Worm (Caenorhabditis elegans) whole organism, L4 larva: Measurements from ENCODE around the gene F25B5.5.

Experiments used
- D1046.2 ChIP-seq: fragments of 200-800 bp; sonication (Bioruptor generic); IDR thresholded peaks from 2 replicates; pipeline ENCODE4 v1.3.6; 2022; ENCODE audit warnings: missing genetic modification characterization, missing compliant biosample characterization
- ama-1 ChIP-seq: fragments of 150-350 bp; optimal IDR thresholded peaks from 2 replicates; lab custom pipeline; 2014; ENCODE audit warnings: inconsistent platforms, mixed read lengths
- ceh-44 ChIP-seq: fragments of 200-800 bp; sonication (Bioruptor generic); IDR thresholded peaks from 2 replicates; pipeline ENCODE4 v1.3.6; 2022; ENCODE audit warnings: missing genetic modification reagents, missing genetic modification characterization, missing compliant biosample characterization
- nhr-237 ChIP-seq: sonication (generic microtip); optimal IDR thresholded peaks from 2 replicates; lab custom pipeline; 2017; ENCODE audit warnings: missing biosample characterization, missing genetic modification characterization
- nhr-28 ChIP-seq: fragments of 150-350 bp; optimal IDR thresholded peaks from 2 replicates; lab custom pipeline; 2014; ENCODE audit warnings: missing biosample characterization, missing genetic modification characterization

DNA sequence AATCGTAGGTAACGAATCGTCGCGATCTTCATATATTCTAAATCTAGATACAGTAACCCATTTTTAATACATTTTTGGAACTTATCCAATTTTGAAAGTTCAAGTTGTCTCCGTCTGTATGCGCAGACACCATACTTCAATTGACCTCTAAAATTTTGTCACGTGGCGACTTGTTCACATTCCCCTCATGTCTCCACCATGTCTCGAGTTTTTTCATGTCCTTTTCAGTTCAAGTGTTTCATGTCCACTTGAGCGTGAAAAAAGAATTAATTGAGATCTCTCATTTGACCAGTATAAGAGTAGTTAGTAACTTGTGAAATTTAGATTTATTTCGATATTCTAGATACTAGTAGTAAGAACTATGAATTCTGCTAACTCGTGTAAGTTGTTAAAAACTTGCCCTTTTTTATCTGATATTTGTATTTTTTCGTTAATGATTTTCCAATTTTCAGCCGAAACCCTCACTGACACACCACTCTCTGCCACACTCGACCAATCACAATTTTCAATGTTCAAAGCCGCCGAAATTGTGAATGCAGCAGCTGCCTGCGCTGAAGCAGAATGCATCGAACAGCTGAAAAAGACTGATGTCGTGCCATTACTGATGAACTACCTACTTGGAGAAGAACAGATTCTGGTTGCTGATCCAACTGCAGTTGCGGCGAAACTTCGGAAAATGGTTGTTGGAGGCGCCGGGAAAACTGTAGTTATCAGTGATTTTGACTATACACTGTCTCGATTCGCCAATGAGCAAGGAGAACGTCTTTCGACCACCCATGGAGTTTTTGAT lies 5.9 kb upstream of the F25B5.5 start:
- TF ChIP-seq ama-1 (lab: Kevin White, UChicago) (no peak), nhr-237 (tag; lab: Kevin White, UChicago) (no peak), D1046.2 (GFP tag; lab: Robert Waterston, UW) (no peak), nhr-28 (tag; lab: Kevin White, UChicago) (no peak), ceh-44 (GFP tag; lab: Robert Waterston, UW) (no peak)
